Worm (Caenorhabditis elegans) whole organism, mixed stage, embryonic: ENCODE measurements around the gene C49C8.1.

Experiments used
- M03D4.4 ChIP-seq: sonication (generic microtip); optimal IDR thresholded peaks from 2 replicates; lab custom pipeline; 2017; ENCODE audit warnings: mild to moderate bottlenecking, missing genetic modification characterization, missing compliant biosample characterization
- bed-3 ChIP-seq: fragments of 200-800 bp; sonication (Bioruptor generic); optimal IDR thresholded peaks from 3 replicates; lab custom pipeline; 2018; ENCODE audit warnings: mild to moderate bottlenecking, missing genetic modification characterization, moderate library complexity, missing compliant biosample characterization
- blmp-1 ChIP-seq: fragments of 150-350 bp; optimal IDR thresholded peaks from 2 replicates; lab custom pipeline; 2014; ENCODE audit warnings: missing biosample characterization, missing genetic modification characterization
- ceh-39 ChIP-seq: fragments of 150-350 bp; optimal IDR thresholded peaks from 2 replicates; lab custom pipeline; 2014; ENCODE audit warnings: missing biosample characterization, missing genetic modification characterization
- ceh-43 ChIP-seq: fragments of 200-800 bp; sonication (Bioruptor generic); optimal IDR thresholded peaks from 2 replicates; lab custom pipeline; 2018; ENCODE audit warnings: mild to moderate bottlenecking, missing genetic modification characterization, moderate library complexity, missing compliant biosample characterization
- ceh-83 ChIP-seq: fragments of 200-800 bp; sonication (Bioruptor generic); optimal IDR thresholded peaks from 2 replicates; lab custom pipeline; 2018; ENCODE audit warnings: mild to moderate bottlenecking, missing genetic modification characterization, missing compliant biosample characterization
- ces-1 ChIP-seq: fragments of 150-350 bp; optimal IDR thresholded peaks from 2 replicates; lab custom pipeline; 2014; ENCODE audit warnings: missing biosample characterization, missing genetic modification reagents, missing genetic modification characterization
- cnd-1 ChIP-seq: fragments of 200-800 bp; sonication (Bioruptor generic); optimal IDR thresholded peaks from 2 replicates; lab custom pipeline; 2018; ENCODE audit warnings: mild to moderate bottlenecking, missing genetic modification characterization, missing compliant biosample characterization
- drap-1 ChIP-seq: fragments of 200-800 bp; sonication (Bioruptor generic); optimal IDR thresholded peaks from 3 replicates; lab custom pipeline; 2018; ENCODE audit warnings: mild to moderate bottlenecking, missing genetic modification characterization, missing compliant biosample characterization
- elt-1 ChIP-seq: sonication (generic microtip); optimal IDR thresholded peaks from 2 replicates; lab custom pipeline; 2017; ENCODE audit warnings: missing genetic modification characterization, mild to moderate bottlenecking, missing compliant biosample characterization, antibody characterized with exemption, moderate library complexity, borderline replicate concordance; ENCODE audit not compliant: insufficient read depth
- elt-3 ChIP-seq: fragments of 150-350 bp; optimal IDR thresholded peaks from 2 replicates; lab custom pipeline; 2014; ENCODE audit warnings: missing biosample characterization, missing genetic modification characterization
- flh-1 ChIP-seq: fragments of 200-800 bp; sonication (Bioruptor generic); optimal IDR thresholded peaks from 2 replicates; lab custom pipeline; 2018; ENCODE audit warnings: mild to moderate bottlenecking, missing genetic modification characterization, moderate library complexity, missing compliant biosample characterization
- hlh-1 ChIP-seq: fragments of 150-350 bp; optimal IDR thresholded peaks from 2 replicates; lab custom pipeline; 2014; ENCODE audit warnings: missing biosample characterization, missing genetic modification reagents, missing genetic modification characterization
- lin-32 ChIP-seq: fragments of 200-800 bp; sonication (Bioruptor generic); optimal IDR thresholded peaks from 2 replicates; lab custom pipeline; 2018; ENCODE audit warnings: mild to moderate bottlenecking, missing genetic modification characterization, missing compliant biosample characterization
- lsy-2 ChIP-seq: fragments of 150-350 bp; optimal IDR thresholded peaks from 2 replicates; lab custom pipeline; 2014; ENCODE audit warnings: missing biosample characterization, missing genetic modification characterization
- mab-5 ChIP-seq: fragments of 150-350 bp; optimal IDR thresholded peaks from 2 replicates; lab custom pipeline; 2014; ENCODE audit warnings: missing biosample characterization, missing genetic modification characterization
- mep-1 ChIP-seq: fragments of 150-350 bp; optimal IDR thresholded peaks from 2 replicates; lab custom pipeline; 2017; ENCODE audit warnings: missing biosample characterization, missing genetic modification reagents, missing genetic modification characterization, inconsistent platforms
- mls-2 ChIP-seq: sonication (generic microtip); optimal IDR thresholded peaks from 2 replicates; lab custom pipeline; 2016; ENCODE audit warnings: mild to moderate bottlenecking, missing genetic modification characterization, moderate library complexity, missing compliant biosample characterization
- nhr-12 ChIP-seq: fragments of 150-350 bp; optimal IDR thresholded peaks from 2 replicates; lab custom pipeline; 2014; ENCODE audit warnings: missing biosample characterization, missing genetic modification characterization
- nhr-237 ChIP-seq: fragments of 150-350 bp; optimal IDR thresholded peaks from 2 replicates; lab custom pipeline; 2014; ENCODE audit warnings: missing biosample characterization, missing genetic modification characterization
- nhr-76 ChIP-seq: sonication (generic microtip); optimal IDR thresholded peaks from 2 replicates; lab custom pipeline; 2017; ENCODE audit warnings: missing biosample characterization, missing genetic modification characterization
- pha-4 ChIP-seq: fragments of 150-350 bp; optimal IDR thresholded peaks from 2 replicates; lab custom pipeline; 2018; ENCODE audit warnings: missing biosample characterization, missing genetic modification reagents, missing genetic modification characterization
- sem-2 ChIP-seq: fragments of 200-800 bp; sonication (Bioruptor generic); optimal IDR thresholded peaks from 2 replicates; lab custom pipeline; 2018; ENCODE audit warnings: mild to moderate bottlenecking, missing genetic modification characterization, missing compliant biosample characterization
- snpc-4 ChIP-seq: fragments of 150-350 bp; optimal IDR thresholded peaks from 2 replicates; lab custom pipeline; 2014; ENCODE audit warnings: missing biosample characterization, missing genetic modification characterization
- sptf-1 ChIP-seq: sonication (generic microtip); optimal IDR thresholded peaks from 2 replicates; lab custom pipeline; 2017; ENCODE audit warnings: mild to moderate bottlenecking, missing genetic modification characterization, moderate library complexity, missing compliant biosample characterization
- unc-120 ChIP-seq: sonication (generic microtip); optimal IDR thresholded peaks from 2 replicates; lab custom pipeline; 2017; ENCODE audit warnings: missing genetic modification characterization, missing compliant biosample characterization; ENCODE audit not compliant: poor library complexity, severe bottlenecking
- unc-39 ChIP-seq: fragments of 150-350 bp; optimal IDR thresholded peaks from 2 replicates; lab custom pipeline; 2014; ENCODE audit warnings: missing biosample characterization, missing genetic modification characterization
- unc-62 ChIP-seq: fragments of 150-350 bp; optimal IDR thresholded peaks from 2 replicates; lab custom pipeline; 2014; ENCODE audit warnings: missing biosample characterization, missing genetic modification reagents, missing genetic modification characterization
- zip-8 ChIP-seq: fragments of 150-350 bp; optimal IDR thresholded peaks from 2 replicates; lab custom pipeline; 2014; ENCODE audit warnings: missing biosample characterization, missing genetic modification characterization
- ztf-11 ChIP-seq: fragments of 150-350 bp; optimal IDR thresholded peaks from 2 replicates; lab custom pipeline; 2014; ENCODE audit warnings: missing biosample characterization, missing genetic modification characterization

The C49C8.1 gene

ce11 chrIV:8625730-8626129, 28.6 kb upstream of the C49C8.1 start:
- no peak for TF ChIP-seq sptf-1
- no peak for TF ChIP-seq mep-1
- no peak for TF ChIP-seq ceh-83 (GFP tag; lab: Kevin White, UChicago)
- TF ChIP-seq unc-39 = no peak
- no peak for TF ChIP-seq nhr-237 (tag; lab: Kevin White, UChicago)
- no peak for TF ChIP-seq elt-3 (tag; lab: Kevin White, UChicago)
- no peak for TF ChIP-seq cnd-1 (tag; lab: Kevin White, UChicago)
- no peak for TF ChIP-seq ceh-39 (tag; lab: Kevin White, UChicago)
- TF ChIP-seq ces-1 (GFP tag; lab: Kevin White, UChicago) = no peak
- no peak for TF ChIP-seq zip-8
- no peak for TF ChIP-seq flh-1
- TF ChIP-seq M03D4.4 = no peak
- no peak for TF ChIP-seq unc-62 (GFP tag; lab: Kevin White, UChicago)
- TF ChIP-seq snpc-4 (tag; lab: Kevin White, UChicago) = no peak
- no peak for TF ChIP-seq nhr-12 (tag; lab: Kevin White, UChicago)
- TF ChIP-seq ceh-43 (GFP tag; lab: Kevin White, UChicago) = no peak
- TF ChIP-seq lsy-2 (tag; lab: Kevin White, UChicago) = no peak
- TF ChIP-seq, all 35 proteins: peak for 0

ce11 chrIV:8626294-8626693, 28.1 kb upstream of the C49C8.1 start:
- TF ChIP-seq ztf-11 (tag; lab: Kevin White, UChicago) (no peak), elt-3 (tag; lab: Kevin White, UChicago) (no peak), sptf-1 (no peak), nhr-12 (tag; lab: Kevin White, UChicago) (no peak), ces-1 (GFP tag; lab: Kevin White, UChicago) (peak; percentile 78)
- TF ChIP-seq, all 35 proteins: peak for 1

DNA sequence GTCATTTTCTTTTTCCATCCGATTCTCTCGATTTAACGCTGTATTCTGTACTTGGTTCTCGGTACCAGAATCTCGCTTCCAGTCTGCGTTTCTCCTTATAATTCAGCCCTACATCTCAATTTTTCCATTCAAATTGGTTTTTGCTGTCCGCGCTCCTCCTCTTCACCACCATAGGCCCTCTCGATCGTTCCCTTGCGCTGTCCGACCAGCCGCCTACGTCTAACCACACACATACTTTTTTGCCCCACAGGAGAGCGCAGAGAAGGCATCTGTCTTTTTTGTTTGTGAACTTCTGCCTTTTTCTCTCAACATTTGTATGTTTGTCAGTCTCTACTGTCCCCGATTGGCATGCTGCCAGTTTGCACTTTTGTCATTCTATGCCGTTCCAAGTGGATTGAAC, 27.1 kb upstream of the C49C8.1 start, which contains the start of gene F42A9.11:
TSS of gene F42A9.11 (plus strand) at position 310 of the 400 bp plus-strand sequence.
- TF ChIP-seq M03D4.4 (no peak), hlh-1 (peak; percentile 6)

ce11 chrIV:8628262-8628661, 26.1 kb upstream of the C49C8.1 start:
- TF ChIP-seq lin-32 (GFP tag; lab: Kevin White, UChicago) (no peak), flh-1 (no peak), nhr-237 (tag; lab: Kevin White, UChicago) (no peak), elt-1 (tag; lab: Kevin White, UChicago) (no peak), M03D4.4 (no peak), pha-4 (tag; lab: Kevin White, UChicago) (no peak), mab-5 (tag; lab: Kevin White, UChicago) (no peak), snpc-4 (tag; lab: Kevin White, UChicago) (no peak), drap-1 (GFP tag; lab: Kevin White, UChicago) (no peak), bed-3 (GFP tag; lab: Kevin White, UChicago) (no peak), nhr-76 (tag; lab: Kevin White, UChicago) (no peak), mls-2 (tag; lab: Kevin White, UChicago) (no peak), mep-1 (no peak), blmp-1 (tag; lab: Kevin White, UChicago) (no peak), ztf-11 (tag; lab: Kevin White, UChicago) (no peak), elt-3 (tag; lab: Kevin White, UChicago) (no peak), unc-62 (GFP tag; lab: Kevin White, UChicago) (no peak), ceh-39 (tag; lab: Kevin White, UChicago) (no peak)
- TF ChIP-seq, all 35 proteins: peak for 0

- TF ChIP-seq unc-120 (tag; lab: Kevin White, UChicago) (peak; percentile 94), elt-3 (tag; lab: Kevin White, UChicago) (no peak), nhr-237 (tag; lab: Kevin White, UChicago) (peak; percentile 1), hlh-1 (peak; percentile 59), ces-1 (GFP tag; lab: Kevin White, UChicago) (peak; percentile 27), sem-2 (no peak), unc-62 (GFP tag; lab: Kevin White, UChicago) (peak; percentile 67), drap-1 (GFP tag; lab: Kevin White, UChicago) (peak; percentile 4)
Observed at ce11 chrIV:8629609-8630052, 24.7 kb upstream of the C49C8.1 start.
